Comparison of ENCODE assay signal across 1 fruit fly cellular context in the genomic region with DNA sequence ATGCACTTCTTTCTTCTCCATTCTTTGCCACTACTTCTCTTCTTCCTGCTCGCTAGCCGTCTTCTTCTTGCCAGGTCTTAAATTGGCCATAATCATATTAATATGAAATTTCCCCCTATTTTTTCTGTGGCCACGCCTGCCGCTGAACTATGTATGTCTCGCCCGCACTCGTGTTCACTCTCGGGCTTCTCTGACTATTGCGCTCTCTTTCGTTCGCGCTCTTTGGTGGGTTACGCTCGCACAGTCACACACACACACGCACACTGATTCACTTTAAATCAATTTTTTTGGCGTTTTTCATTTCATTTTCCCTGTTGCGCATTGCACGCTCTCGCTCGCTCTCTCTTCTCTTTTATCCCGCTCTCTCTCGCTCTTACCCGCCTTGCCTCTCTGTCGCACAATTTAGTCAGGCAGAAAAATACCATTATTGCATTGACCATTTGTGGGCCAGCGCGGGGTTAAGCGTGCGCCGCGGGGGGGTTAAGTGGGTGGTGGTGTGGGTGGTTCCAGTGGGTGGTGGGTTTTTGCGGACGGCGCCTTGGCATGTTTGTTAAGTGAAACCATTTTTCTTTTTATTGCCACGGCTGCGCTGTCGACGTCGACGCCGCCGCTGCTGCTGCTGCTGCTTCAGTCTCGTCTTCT.
A peak's percentile ranks its signal among the peaks of the same experiment; 100 is the strongest.
TF ChIP-seq lines count a peak whose summit lies in the region.

No protein-coding gene starts in this region.

TF ChIP-seq in whole organism, embryonic, 481 proteins besides CTCF, POLR2A, EP300 and RAD21 (continued from another document):
- no peak for TF ChIP-seq CG31365 (tag; optimal IDR thresholded peaks at IDR 0.05; lab: Kevin White, UChicago)
- no peak for TF ChIP-seq CG13296 (GFP tag; optimal IDR thresholded peaks at IDR 0.05; lab: Kevin White, UChicago)
- TF ChIP-seq sens (GFP tag; lab: Kevin White, UChicago), result no peak
- TF ChIP-seq slou (GFP tag; optimal IDR thresholded peaks at IDR 0.05; lab: Kevin White, UChicago), result no peak
- peak; percentile 55 for TF ChIP-seq Jarid2 (GFP tag; optimal IDR thresholded peaks at IDR 0.05; lab: Kevin White, UChicago)
- TF ChIP-seq zen (tag; optimal IDR thresholded peaks at IDR 0.05; lab: Kevin White, UChicago), result peak; percentile 32
- TF ChIP-seq CG4328 (GFP tag; optimal IDR thresholded peaks at IDR 0.05; lab: Kevin White, UChicago), result no peak
- peak; percentile 50 for TF ChIP-seq yki (optimal IDR thresholded peaks at IDR 0.05; lab: Kevin White, UChicago)
- TF ChIP-seq chn (GFP tag; optimal IDR thresholded peaks at IDR 0.05; lab: Kevin White, UChicago), result peak; percentile 26
- peak; percentile 87 for TF ChIP-seq ewg (GFP tag; optimal IDR thresholded peaks at IDR 0.05; lab: Kevin White, UChicago)
- peak; percentile 58 for TF ChIP-seq CoRest (tag; optimal IDR thresholded peaks at IDR 0.05; lab: Kevin White, UChicago)
- TF ChIP-seq abd-A (tag; optimal IDR thresholded peaks at IDR 0.05; lab: Kevin White, UChicago), result peak; percentile 82
- TF ChIP-seq Atf-2 (GFP tag; optimal IDR thresholded peaks at IDR 0.05; lab: Kevin White, UChicago), result no peak
- TF ChIP-seq sqz (GFP tag; optimal IDR thresholded peaks at IDR 0.05; lab: Kevin White, UChicago), result peak; percentile 88
- peak; percentile 71 for TF ChIP-seq CG17385 (GFP tag; optimal IDR thresholded peaks at IDR 0.05; lab: Kevin White, UChicago)
- TF ChIP-seq wek (GFP tag; optimal IDR thresholded peaks at IDR 0.05; lab: Kevin White, UChicago), result no peak
- no peak for TF ChIP-seq Pdp1 (GFP tag; optimal IDR thresholded peaks at IDR 0.05; lab: Kevin White, UChicago)
- peak; percentile 78; the same call in 1 of the 2 replicates for TF ChIP-seq Nf-YA (GFP tag; IDR thresholded peaks at IDR 0.05; lab: Robert Waterston, UW)
- peak; percentile 3; the same call in 1 of the 2 replicates for TF ChIP-seq slbo (GFP tag; IDR thresholded peaks at IDR 0.05; lab: Robert Waterston, UW)
- TF ChIP-seq CG11696 (GFP tag; IDR thresholded peaks at IDR 0.05; lab: Robert Waterston, UW), result no peak
- TF ChIP-seq esg (GFP tag; conservative IDR thresholded peaks at IDR 0.05; lab: Robert Waterston, UW), result no peak
